Worm (Caenorhabditis elegans): ENCODE data around the gene F53C3.8.

- no peak for TF ChIP-seq egl-27 (tag; optimal IDR thresholded peaks at IDR 0.05)
- TF ChIP-seq elt-1 (tag; optimal IDR thresholded peaks at IDR 0.05), result no peak
- TF ChIP-seq skn-1 (tag; optimal IDR thresholded peaks at IDR 0.05), result no peak
- TF ChIP-seq aly-2 (tag; optimal IDR thresholded peaks at IDR 0.05), result no peak
Measured at ce11 chrII:3896920-3897319, 5.7 kb downstream of the F53C3.8 start.

Measured in whole organism, L3 larva.